Worm (Caenorhabditis elegans) whole organism, L1 larva: ENCODE measurements around the gene ugt-21.
A peak's percentile ranks its signal among the peaks of the same experiment; 100 is the strongest.

Experiments used
- C16A3.4 ChIP-seq: fragments of 150-350 bp; optimal IDR thresholded peaks from 2 replicates; lab custom pipeline; 2014; ENCODE audit warnings: missing biosample characterization, missing genetic modification characterization
- aha-1 ChIP-seq: fragments of 150-350 bp; optimal IDR thresholded peaks from 2 replicates; lab custom pipeline; 2014; ENCODE audit warnings: missing biosample characterization, missing genetic modification characterization
- alr-1 ChIP-seq: fragments of 200-800 bp; sonication (Bioruptor generic); optimal IDR thresholded peaks from 2 replicates; lab custom pipeline; 2018; ENCODE audit warnings: borderline replicate concordance, mild to moderate bottlenecking, missing genetic modification characterization, missing compliant biosample characterization
- ama-1 ChIP-seq: fragments of 150-350 bp; optimal IDR thresholded peaks from 2 replicates; lab custom pipeline; 2014
- blmp-1 ChIP-seq: fragments of 150-350 bp; optimal IDR thresholded peaks from 2 replicates; lab custom pipeline; 2014; ENCODE audit warnings: missing biosample characterization, missing genetic modification characterization
- ceh-63 ChIP-seq: fragments of 200-800 bp; sonication (Bioruptor generic); optimal IDR thresholded peaks from 2 replicates; lab custom pipeline; 2018; ENCODE audit warnings: mild to moderate bottlenecking, missing genetic modification characterization, missing compliant biosample characterization
- ceh-8 ChIP-seq: fragments of 200-800 bp; sonication (Bioruptor generic); optimal IDR thresholded peaks from 2 replicates; lab custom pipeline; 2018; ENCODE audit warnings: mild to moderate bottlenecking, missing genetic modification characterization, moderate library complexity, missing compliant biosample characterization
- ceh-82 ChIP-seq, 3 experiments: fragments of 150-350 bp in 1 of 3; sonication (generic microtip) in 2 of 3; optimal IDR thresholded peaks; 2 replicates each; lab custom pipeline; 2014 to 2017; ENCODE audit warnings: missing biosample characterization in 3 of 3, missing genetic modification characterization in 3 of 3
- ceh-90 ChIP-seq: sonication (generic microtip); optimal IDR thresholded peaks from 2 replicates; lab custom pipeline; 2016; ENCODE audit warnings: missing genetic modification characterization, missing compliant biosample characterization
- dpl-1 ChIP-seq, 3 experiments: fragments of 150-350 bp in 2 of 3; sonication (generic microtip) in 1 of 3; optimal IDR thresholded peaks; 2 replicates each; lab custom pipeline; 2014 to 2017; ENCODE audit warnings: missing biosample characterization in 3 of 3, missing genetic modification characterization in 3 of 3, missing genetic modification reagents in 3 of 3
- efl-1 ChIP-seq, 4 experiments: fragments of 150-350 bp; optimal IDR thresholded peaks in 3 of 4; peaks in 1 of 4; 1 replicate in 1 of 4; 2 replicates in 3 of 4; lab custom pipeline; 2014; ENCODE audit warnings: missing biosample characterization in 2 of 4, missing genetic modification characterization in 2 of 4, missing genetic modification reagents in 2 of 4
- efl-3 ChIP-seq: fragments of 200-800 bp; sonication (Bioruptor generic); optimal IDR thresholded peaks from 2 replicates; lab custom pipeline; 2018; ENCODE audit warnings: mild to moderate bottlenecking, missing genetic modification characterization, missing compliant biosample characterization
- egl-13 ChIP-seq: sonication (generic microtip); optimal IDR thresholded peaks from 2 replicates; lab custom pipeline; 2016; ENCODE audit warnings: missing genotype, missing genetic modification reagents, missing genetic modification characterization, missing compliant biosample characterization
- egl-27 ChIP-seq, 2 experiments: fragments of 150-350 bp in 1 of 2; sonication (generic microtip); optimal IDR thresholded peaks; 3 replicates each; lab custom pipeline; 2017 to 2018; ENCODE audit warnings: missing biosample characterization in 2 of 2, missing genetic modification characterization in 2 of 2, missing genetic modification reagents in 2 of 2
- elt-2 ChIP-seq: sonication (generic microtip); optimal IDR thresholded peaks from 2 replicates; lab custom pipeline; 2016; ENCODE audit warnings: missing genetic modification characterization, mild to moderate bottlenecking, inconsistent platforms, missing compliant biosample characterization, missing genetic modification reagents
- fkh-10 ChIP-seq: sonication (generic microtip); optimal IDR thresholded peaks from 2 replicates; lab custom pipeline; 2017; ENCODE audit warnings: missing biosample characterization, missing genetic modification reagents, missing genetic modification characterization
- fkh-4 ChIP-seq: sonication (generic microtip); optimal IDR thresholded peaks from 2 replicates; lab custom pipeline; 2016; ENCODE audit warnings: missing compliant biosample characterization, missing genetic modification characterization, borderline replicate concordance
- jun-1 ChIP-seq: fragments of 150-350 bp; optimal IDR thresholded peaks from 2 replicates; lab custom pipeline; 2014; ENCODE audit warnings: missing biosample characterization, missing genetic modification reagents, missing genetic modification characterization
- lin-14 ChIP-seq: fragments of 200-800 bp; sonication (Bioruptor generic); optimal IDR thresholded peaks from 2 replicates; lab custom pipeline; 2018; ENCODE audit warnings: mild to moderate bottlenecking, missing genetic modification characterization, moderate library complexity, missing compliant biosample characterization
- lin-39 ChIP-seq: fragments of 150-350 bp; optimal IDR thresholded peaks from 2 replicates; lab custom pipeline; 2014; ENCODE audit warnings: missing biosample characterization, missing genetic modification reagents, missing genetic modification characterization
- lir-3 ChIP-seq: sonication (generic microtip); optimal IDR thresholded peaks from 2 replicates; lab custom pipeline; 2016; ENCODE audit warnings: mild to moderate bottlenecking, missing genetic modification characterization, moderate library complexity, missing compliant biosample characterization; ENCODE audit not compliant: poor library complexity
- lsy-2 ChIP-seq, 2 experiments: fragments of 150-350 bp; optimal IDR thresholded peaks; 2 replicates each; lab custom pipeline; 2014; ENCODE audit warnings: missing biosample characterization in 2 of 2, missing genetic modification characterization in 2 of 2
- mab-9 ChIP-seq: fragments of 200-800 bp; sonication (Bioruptor generic); IDR thresholded peaks from 2 replicates; pipeline ENCODE4 v1.3.6; 2022; ENCODE audit warnings: missing genetic modification reagents, missing genetic modification characterization, missing compliant biosample characterization
- mdl-1 ChIP-seq, 2 experiments: fragments of 150-350 bp; optimal IDR thresholded peaks; 2 replicates each; lab custom pipeline; 2014 to 2017; ENCODE audit warnings: missing biosample characterization in 2 of 2, missing genetic modification characterization in 2 of 2, inconsistent platforms in 1 of 2
- mef-2 ChIP-seq: fragments of 150-350 bp; optimal IDR thresholded peaks from 2 replicates; lab custom pipeline; 2014; ENCODE audit warnings: missing biosample characterization, missing genetic modification characterization
- nhr-12 ChIP-seq: sonication (generic microtip); optimal IDR thresholded peaks from 2 replicates; lab custom pipeline; 2017; ENCODE audit warnings: missing biosample characterization, missing genetic modification characterization
- nhr-237 ChIP-seq: fragments of 150-350 bp; optimal IDR thresholded peaks from 2 replicates; lab custom pipeline; 2014; ENCODE audit warnings: missing biosample characterization, missing genetic modification characterization
- nhr-28 ChIP-seq: fragments of 150-350 bp; optimal IDR thresholded peaks from 2 replicates; lab custom pipeline; 2014; ENCODE audit warnings: missing biosample characterization, missing genetic modification characterization
- nhr-77 ChIP-seq: fragments of 150-350 bp; optimal IDR thresholded peaks from 2 replicates; lab custom pipeline; 2014; ENCODE audit warnings: missing biosample characterization, missing genetic modification characterization
- nhr-85 ChIP-seq: sonication (generic microtip); peaks from one replicate; lab custom pipeline; 2016; ENCODE audit warnings: missing genetic modification characterization, inconsistent platforms, missing compliant biosample characterization
- pag-3 ChIP-seq: sonication (generic microtip); optimal IDR thresholded peaks from 2 replicates; lab custom pipeline; 2017; ENCODE audit warnings: missing genetic modification characterization, mild to moderate bottlenecking, missing compliant biosample characterization, antibody characterized with exemption, borderline replicate concordance; ENCODE audit not compliant: insufficient read depth
- pqm-1 ChIP-seq: sonication (generic microtip); optimal IDR thresholded peaks from 3 replicates; lab custom pipeline; 2017; ENCODE audit warnings: missing biosample characterization, missing genetic modification characterization
- skn-1 ChIP-seq: fragments of 150-350 bp; optimal IDR thresholded peaks from 2 replicates; lab custom pipeline; 2014; ENCODE audit warnings: missing biosample characterization, missing genetic modification characterization
- sptf-1 ChIP-seq: fragments of 150-350 bp; optimal IDR thresholded peaks from 2 replicates; lab custom pipeline; 2014; ENCODE audit warnings: missing biosample characterization, missing genetic modification characterization
- sup-37 ChIP-seq: fragments of 200-800 bp; sonication (Bioruptor generic); optimal IDR thresholded peaks from 2 replicates; lab custom pipeline; 2018; ENCODE audit warnings: mild to moderate bottlenecking, missing genetic modification characterization, missing compliant biosample characterization
- tbx-2 ChIP-seq: sonication (generic microtip); optimal IDR thresholded peaks from 2 replicates; lab custom pipeline; 2016; ENCODE audit warnings: missing genetic modification characterization, missing compliant biosample characterization
- tlp-1 ChIP-seq: fragments of 150-350 bp; optimal IDR thresholded peaks from 2 replicates; lab custom pipeline; 2014; ENCODE audit warnings: missing biosample characterization, missing genetic modification characterization
- unc-86 ChIP-seq: sonication (generic microtip); optimal IDR thresholded peaks from 2 replicates; lab custom pipeline; 2016; ENCODE audit warnings: missing genetic modification characterization, missing compliant biosample characterization
- zip-4 ChIP-seq: fragments of 200-800 bp; sonication (Bioruptor generic); optimal IDR thresholded peaks from 2 replicates; lab custom pipeline; 2018; ENCODE audit warnings: mild to moderate bottlenecking, missing genetic modification characterization, moderate library complexity, missing compliant biosample characterization
- ztf-11 ChIP-seq, 2 experiments: sonication (generic microtip); optimal IDR thresholded peaks; 2 replicates each; lab custom pipeline; 2016 to 2017; ENCODE audit warnings: missing genetic modification characterization in 2 of 2, missing biosample characterization in 1 of 2, missing compliant biosample characterization in 1 of 2

ugt-21 gene

DNA sequence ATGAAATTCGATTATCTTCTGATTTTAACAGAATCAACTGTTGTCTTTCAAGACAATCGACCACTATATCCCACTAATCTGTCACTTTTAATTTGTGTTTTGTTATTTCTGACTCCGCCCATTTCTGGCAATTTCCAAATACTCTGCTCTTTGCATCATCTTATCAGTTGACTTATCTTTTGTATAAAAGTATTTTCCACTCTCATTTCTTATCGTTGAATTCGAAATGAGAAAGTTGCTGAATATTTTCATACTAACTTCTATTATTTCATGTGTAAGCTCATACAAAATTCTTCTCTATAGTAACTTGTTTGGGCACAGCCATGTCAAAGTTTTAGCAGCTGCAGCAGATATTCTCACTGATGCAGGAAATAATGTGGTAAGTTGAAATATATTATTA, at the start of gene ugt-21:
TSS of gene ugt-21 (plus strand) at position 212 of the 400 bp plus-strand sequence.
- TF ChIP-seq egl-13 (tag; lab: Kevin White, UChicago) (no peak), efl-1 (optimal IDR thresholded peaks at IDR 0.05; lab: Kevin White, UChicago) (no peak), efl-1 (GFP tag; optimal IDR thresholded peaks at IDR 0.05 in 1 of 2; lab: Kevin White, UChicago) (peak in 1 of 2 experiments; percentile 69), elt-2 (tag; lab: Kevin White, UChicago) (peak; percentile 69)

ce11 chrIV:9450375-9450774, 49.7 kb upstream of the ugt-21 start, which contains the start of gene cpin-1:
Gene cpin-1, plus strand, starts transcription at chrIV:9450675.
- no peak for TF ChIP-seq pag-3 (tag; lab: Kevin White, UChicago)
- no peak for TF ChIP-seq efl-1 (optimal IDR thresholded peaks at IDR 0.05; lab: Kevin White, UChicago)
- peak in 1 of 2 experiments; percentile 89 for TF ChIP-seq efl-1 (GFP tag; optimal IDR thresholded peaks at IDR 0.05 in 1 of 2; lab: Kevin White, UChicago)
- peak; percentile 18 for TF ChIP-seq blmp-1 (tag; lab: Kevin White, UChicago)
- TF ChIP-seq egl-13 (tag; lab: Kevin White, UChicago) = no peak
- no peak for TF ChIP-seq lin-14 (GFP tag; lab: Kevin White, UChicago)

DNA sequence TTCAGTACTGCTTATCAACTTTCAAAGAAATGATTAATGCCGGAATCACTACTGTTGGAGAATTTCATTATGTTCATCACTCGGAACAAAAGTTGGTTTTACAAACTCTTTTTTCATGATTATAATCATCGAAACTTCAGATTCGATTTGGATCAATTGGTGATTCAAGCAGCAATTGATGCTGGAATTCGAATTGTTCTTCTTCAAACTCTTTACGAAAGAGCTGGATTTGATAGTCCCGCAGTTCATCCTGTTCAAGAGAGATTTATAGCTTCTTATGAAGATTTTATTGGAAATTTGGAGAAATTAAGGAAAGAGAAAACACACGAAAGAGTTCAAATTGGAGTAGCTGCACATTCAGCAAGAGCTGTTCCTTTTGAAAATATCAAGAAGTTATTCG, 48.3 kb upstream of the ugt-21 start:
- TF ChIP-seq lin-14 (GFP tag; lab: Kevin White, UChicago) (no peak), fkh-10 (GFP tag; lab: Kevin White, UChicago) (no peak), lin-39 (tag; lab: Kevin White, UChicago) (no peak), efl-1 (optimal IDR thresholded peaks at IDR 0.05; lab: Kevin White, UChicago) (no peak), efl-1 (GFP tag; optimal IDR thresholded peaks at IDR 0.05 in 1 of 2; lab: Kevin White, UChicago) (no peak), ceh-8 (GFP tag; lab: Kevin White, UChicago) (no peak)

- TF ChIP-seq C16A3.4 (no peak), ceh-90 (no peak), nhr-28 (tag; lab: Kevin White, UChicago) (no peak), ztf-11 (tag; optimal IDR thresholded peaks at IDR 0.05; lab: Kevin White, UChicago) (no peak), nhr-85 (tag; lab: Kevin White, UChicago) (no peak), alr-1 (no peak), ceh-63 (GFP tag; lab: Kevin White, UChicago) (no peak), fkh-4 (no peak), mab-9 (GFP tag; lab: Robert Waterston, UW) (no peak), egl-27 (tag; optimal IDR thresholded peaks at IDR 0.05; lab: Kevin White, UChicago) (no peak), ama-1 (lab: Kevin White, UChicago) (no peak), blmp-1 (tag; lab: Kevin White, UChicago) (no peak), jun-1 (tag; lab: Kevin White, UChicago) (no peak), sptf-1 (tag; lab: Kevin White, UChicago) (no peak), lsy-2 (tag; optimal IDR thresholded peaks at IDR 0.05; lab: Kevin White, UChicago) (no peak), skn-1 (tag; lab: Kevin White, UChicago) (no peak)
Observed at ce11 chrIV:9457400-9457799, 42.7 kb upstream of the ugt-21 start, which contains the start of gene cutl-17. Gene cutl-17, minus strand, starts transcription at chrIV:9457500.

- TF ChIP-seq mdl-1 (tag; optimal IDR thresholded peaks at IDR 0.05; lab: Kevin White, UChicago) (peak in 1 of 2 experiments; percentile 48), elt-2 (tag; lab: Kevin White, UChicago) (no peak), sptf-1 (tag; lab: Kevin White, UChicago) (no peak), nhr-77 (tag; lab: Kevin White, UChicago) (peak; percentile 5), aha-1 (tag; lab: Kevin White, UChicago) (no peak), tlp-1 (tag; lab: Kevin White, UChicago) (no peak), unc-86 (peak; percentile 34), pqm-1 (tag; lab: Kevin White, UChicago) (no peak), lir-3 (no peak), ceh-82 (tag; optimal IDR thresholded peaks at IDR 0.05; lab: Kevin White, UChicago) (peak in 2 of 3 experiments; percentile 39 to 57), nhr-12 (tag; lab: Kevin White, UChicago) (no peak), lin-14 (GFP tag; lab: Kevin White, UChicago) (peak; percentile 93), blmp-1 (tag; lab: Kevin White, UChicago) (peak; percentile 43), jun-1 (tag; lab: Kevin White, UChicago) (no peak), nhr-85 (tag; lab: Kevin White, UChicago) (peak; percentile 63), mef-2 (tag; lab: Kevin White, UChicago) (no peak), efl-3 (GFP tag; lab: Kevin White, UChicago) (no peak), zip-4 (no peak), nhr-237 (tag; lab: Kevin White, UChicago) (no peak), alr-1 (no peak), ceh-8 (GFP tag; lab: Kevin White, UChicago) (no peak), lin-39 (tag; lab: Kevin White, UChicago) (peak; percentile 21), dpl-1 (GFP tag; optimal IDR thresholded peaks at IDR 0.05; lab: Kevin White, UChicago) (peak; percentile 40 to 74 (median 63)), tbx-2 (tag; lab: Kevin White, UChicago) (peak; percentile 40), sup-37 (no peak)
Observed at ce11 chrIV:9459224-9459781, 40.8 kb upstream of the ugt-21 start, which contains the start of gene copb-2. Gene copb-2, plus strand, starts transcription at chrIV:9459731.
